Fruit fly (Drosophila melanogaster) whole organism: Measurements from ENCODE around the gene Trm1.

Experiments used
- Dll ChIP-seq: fragments of >200 bp; optimal IDR thresholded peaks from 2 replicates; lab custom pipeline; 2017
- pan ChIP-seq: fragments of >200 bp; optimal IDR thresholded peaks from 2 replicates; lab custom pipeline; 2017
- psq ChIP-seq: fragments of >200 bp; optimal IDR thresholded peaks from 2 replicates; lab custom pipeline; 2017
- usp ChIP-seq: fragments of >200 bp; optimal IDR thresholded peaks from 2 replicates; lab custom pipeline; 2017; ENCODE audit warnings: missing biosample characterization, missing genetic modification characterization, mixed read lengths

DNA sequence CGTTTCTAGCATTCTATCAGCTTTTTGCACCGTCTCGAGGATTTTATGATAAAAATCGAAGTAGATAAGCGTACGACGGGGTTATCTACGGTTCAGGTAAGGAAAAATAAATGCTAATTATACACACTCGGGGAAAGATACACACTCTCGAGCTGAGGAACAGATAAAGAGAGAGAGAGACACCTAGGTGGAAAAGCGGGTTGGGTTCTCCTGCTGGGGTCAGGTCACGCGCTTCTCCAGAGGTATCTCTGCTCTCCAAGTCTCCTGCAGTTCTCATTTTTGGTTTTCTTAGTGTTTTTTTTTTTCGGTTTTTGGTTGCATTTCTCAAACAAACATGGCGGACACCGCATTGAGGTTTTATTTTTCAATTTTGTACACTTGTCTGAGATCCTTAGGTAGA, 32.0 kb downstream of the Trm1 start:
- TF ChIP-seq psq (lab: Kevin White, UChicago) (no peak), usp (GFP tag; lab: Kevin White, UChicago) (no peak), Dll (lab: Kevin White, UChicago) (no peak), pan (lab: Kevin White, UChicago) (no peak)
